Worm (Caenorhabditis elegans) whole organism, L4/young adult: ENCODE data around the gene W01C8.1.

ENCODE experiments used
- W03F9.2 ChIP-seq: fragments of 150-350 bp; optimal IDR thresholded peaks from 2 replicates; lab custom pipeline; 2014; ENCODE audit warnings: missing biosample characterization, missing genetic modification characterization
- dao-5 ChIP-seq: sonication (generic microtip); optimal IDR thresholded peaks from 2 replicates; lab custom pipeline; 2016; ENCODE audit warnings: missing genotype, missing genetic modification characterization, moderate library complexity, missing compliant biosample characterization
- him-1 ChIP-seq: sonication (generic microtip); optimal IDR thresholded peaks from 2 replicates; lab custom pipeline; 2016; ENCODE audit warnings: missing genotype, missing genetic modification reagents, missing genetic modification characterization, missing compliant biosample characterization

DNA sequence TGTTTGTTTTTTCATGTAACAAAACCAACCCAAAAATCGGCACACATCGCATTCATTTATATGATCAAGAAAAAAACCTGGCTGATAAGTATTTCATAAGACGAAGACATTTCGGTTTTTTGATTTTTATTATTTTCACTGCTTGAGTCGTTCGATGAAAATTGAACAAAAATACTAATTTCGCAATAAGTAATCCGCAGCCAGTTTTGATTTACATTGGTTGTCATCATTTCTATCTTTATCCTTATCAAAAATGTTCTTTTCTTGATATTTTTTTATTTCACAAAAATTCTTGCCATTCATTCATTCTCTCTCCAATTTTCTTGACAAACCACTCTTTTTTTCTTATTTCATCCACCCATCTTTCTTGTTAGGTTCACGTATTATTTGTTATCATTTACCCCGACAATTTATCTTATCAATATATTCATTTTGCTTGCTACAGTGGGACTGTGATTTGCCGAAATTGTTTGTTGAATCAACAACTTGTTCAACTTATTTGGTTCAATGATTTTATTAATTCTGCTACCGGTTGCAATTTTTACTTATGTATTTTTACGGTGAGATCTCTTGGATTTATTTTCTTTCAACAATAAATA, 22.0 kb downstream of the W01C8.1 start, which contains the start of gene cyp-43A1:
- no peak for TF ChIP-seq him-1
- TF ChIP-seq dao-5 (tag; lab: Kevin White, UChicago), result no peak
- TF ChIP-seq W03F9.2 (tag; lab: Kevin White, UChicago), result no peak
